Worm (Caenorhabditis elegans): Measurements from ENCODE around the gene pcs-1.
"Not testable (repeated sequence)": the region's sequence is repeated elsewhere in the genome, so short reads cannot be mapped to it uniquely, and the experiment has no call there.

The pcs-1 gene

DNA sequence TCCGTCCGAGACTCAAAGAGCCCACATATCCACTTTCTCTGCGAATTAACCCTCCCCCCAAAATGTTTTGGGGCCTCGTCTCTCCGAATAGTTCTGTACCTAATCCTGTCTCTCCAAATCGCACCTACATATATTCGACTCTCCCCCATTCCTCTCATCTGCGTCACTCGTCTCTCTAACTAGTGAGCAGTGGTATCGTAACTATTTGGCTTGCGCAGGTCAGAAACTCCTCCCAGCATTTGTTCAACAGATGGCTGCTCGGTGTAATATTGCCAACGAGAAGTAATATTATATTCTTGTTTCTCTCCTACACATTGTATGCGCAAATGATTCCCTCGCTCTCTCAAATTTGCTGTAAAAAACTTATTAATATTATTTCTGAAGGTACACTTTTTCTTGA is 21.9 kb downstream of the pcs-1 start, which contains the start of gene F54D5.24:
TSS of gene F54D5.24 (plus strand) at position 316 of the 400 bp plus-strand sequence.
- no peak for TF ChIP-seq aly-1 (tag; optimal IDR thresholded peaks at IDR 0.05)
- TF ChIP-seq B0310.2 (tag; optimal IDR thresholded peaks at IDR 0.05): no peak
- TF ChIP-seq hmg-4 (GFP tag; optimal IDR thresholded peaks at IDR 0.05): no peak
- no peak for TF ChIP-seq hmbx-1 (tag; optimal IDR thresholded peaks at IDR 0.05)
- TF ChIP-seq tbx-11 (GFP tag; IDR thresholded peaks at IDR 0.05): no peak
- no peak for TF ChIP-seq ceh-36 (tag; optimal IDR thresholded peaks at IDR 0.05)
- no peak for TF ChIP-seq hnd-1 (tag; optimal IDR thresholded peaks at IDR 0.05)
- TF ChIP-seq ceh-13 (GFP tag; optimal IDR thresholded peaks at IDR 0.05): no peak
- TF ChIP-seq tra-4 (tag; optimal IDR thresholded peaks at IDR 0.05): no peak
- TF ChIP-seq sea-1 (GFP tag; conservative IDR thresholded peaks at IDR 0.05): no peak
- no peak for TF ChIP-seq F13C5.2 (tag; optimal IDR thresholded peaks at IDR 0.05)
- TF ChIP-seq tbx-37 (GFP tag; conservative IDR thresholded peaks at IDR 0.05): no peak
- TF ChIP-seq pes-1 (GFP tag; IDR thresholded peaks at IDR 0.05): no peak
- TF ChIP-seq ets-7 (tag; optimal IDR thresholded peaks at IDR 0.05): no peak
- no peak for TF ChIP-seq flt-1 (GFP tag; IDR thresholded peaks at IDR 0.05)

DNA sequence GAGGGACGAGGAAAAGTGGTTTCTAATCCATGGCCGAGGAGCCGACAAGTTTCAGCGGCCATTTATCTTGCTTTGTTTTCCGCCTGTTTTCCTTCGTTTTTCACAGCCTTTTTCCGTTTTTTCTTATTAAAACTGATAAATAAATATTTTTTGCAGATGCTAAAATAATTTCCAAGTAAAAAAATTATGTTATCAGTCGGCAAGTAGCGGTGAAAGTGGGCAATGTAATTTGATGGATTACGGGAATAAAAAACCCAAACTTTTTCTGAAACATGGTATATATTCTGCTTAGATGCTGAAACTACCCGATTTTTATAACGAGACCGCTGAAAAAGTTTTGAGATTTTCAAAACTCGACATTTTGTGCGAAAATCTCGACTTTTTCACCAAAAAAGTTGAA is 25.6 kb downstream of the pcs-1 start, which contains the start of gene dhgd-1:
TSS of gene dhgd-1 (minus strand) at position 101 of the 400 bp plus-strand sequence.
- TF ChIP-seq F13C5.2 (tag; optimal IDR thresholded peaks at IDR 0.05); hmbx-1 (tag; optimal IDR thresholded peaks at IDR 0.05); scrt-1 (GFP tag; IDR thresholded peaks at IDR 0.05): not testable (repeated sequence)

DNA sequence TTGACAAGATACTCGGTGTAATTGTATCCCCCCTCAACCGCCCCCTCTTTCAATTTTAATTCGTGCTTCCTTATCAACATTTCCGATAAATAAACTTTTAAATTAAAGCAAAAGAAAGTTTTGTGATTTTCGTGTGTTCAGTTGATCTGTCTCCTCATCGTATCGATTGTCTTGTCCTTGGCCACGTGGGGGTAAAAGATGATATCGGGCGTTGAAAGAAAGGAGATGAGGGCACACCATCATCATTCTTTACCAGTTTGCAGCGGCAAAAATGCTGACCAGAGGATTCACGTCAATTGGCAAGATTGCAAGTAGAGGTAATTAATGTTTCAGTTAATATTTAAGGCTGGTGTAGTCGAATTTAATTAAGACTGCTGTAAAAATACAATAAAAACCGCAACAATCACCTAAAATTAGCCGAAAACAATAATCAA is 30.3 kb downstream of the pcs-1 start, which contains the start of gene F54D5.7:
TSS of gene F54D5.7 (plus strand) at position 264 of the 434 bp plus-strand sequence.
- TF ChIP-seq hmbx-1 (tag; optimal IDR thresholded peaks at IDR 0.05): peak; percentile 22
- no peak for TF ChIP-seq F13C5.2 (tag; optimal IDR thresholded peaks at IDR 0.05)
- no peak for TF ChIP-seq hmg-4 (GFP tag; optimal IDR thresholded peaks at IDR 0.05)
- 0 out of 2 replicates have a peak, but pooled peaks have one; percentile 66 for TF ChIP-seq sea-1 (GFP tag; conservative IDR thresholded peaks at IDR 0.05)
- TF ChIP-seq tbx-11 (GFP tag; IDR thresholded peaks at IDR 0.05): no peak
- TF ChIP-seq hnd-1 (tag; optimal IDR thresholded peaks at IDR 0.05): no peak
- TF ChIP-seq ceh-36 (tag; optimal IDR thresholded peaks at IDR 0.05): no peak
- TF ChIP-seq scrt-1 (GFP tag; IDR thresholded peaks at IDR 0.05): no peak
- no peak for TF ChIP-seq ceh-13 (GFP tag; optimal IDR thresholded peaks at IDR 0.05)
- peak; percentile 77 for TF ChIP-seq ama-1 (optimal IDR thresholded peaks at IDR 0.05)

DNA sequence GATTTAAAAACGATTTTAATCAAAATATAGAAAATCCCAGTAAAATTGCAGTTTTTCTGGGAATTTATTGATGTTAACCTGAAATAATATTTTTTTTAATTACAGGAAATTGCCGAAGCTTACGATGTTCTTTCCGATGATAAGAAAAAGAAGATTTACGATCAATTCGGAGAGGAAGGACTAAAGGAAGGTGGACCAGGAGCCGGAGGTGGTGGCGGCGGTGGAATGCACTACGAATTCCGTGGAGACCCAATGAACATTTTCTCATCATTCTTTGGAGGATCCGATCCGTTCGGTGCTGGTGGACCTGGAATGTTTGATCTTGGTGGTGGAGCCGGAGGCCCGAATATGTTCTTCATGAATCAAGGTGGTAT is 31.6 kb downstream of the pcs-1 start:
- TF ChIP-seq sea-1 (GFP tag; conservative IDR thresholded peaks at IDR 0.05) (no peak), hnd-1 (tag; optimal IDR thresholded peaks at IDR 0.05) (no peak), hmg-4 (GFP tag; optimal IDR thresholded peaks at IDR 0.05) (no peak), tra-4 (tag; optimal IDR thresholded peaks at IDR 0.05) (no peak), flt-1 (GFP tag; IDR thresholded peaks at IDR 0.05) (no peak), aly-1 (tag; optimal IDR thresholded peaks at IDR 0.05) (no peak), tbx-11 (GFP tag; IDR thresholded peaks at IDR 0.05) (no peak), F13C5.2 (tag; optimal IDR thresholded peaks at IDR 0.05) (no peak), ceh-36 (tag; optimal IDR thresholded peaks at IDR 0.05) (no peak), ama-1 (optimal IDR thresholded peaks at IDR 0.05) (no peak), scrt-1 (GFP tag; IDR thresholded peaks at IDR 0.05) (no peak), B0310.2 (tag; optimal IDR thresholded peaks at IDR 0.05) (no peak), ets-7 (tag; optimal IDR thresholded peaks at IDR 0.05) (no peak)

DNA sequence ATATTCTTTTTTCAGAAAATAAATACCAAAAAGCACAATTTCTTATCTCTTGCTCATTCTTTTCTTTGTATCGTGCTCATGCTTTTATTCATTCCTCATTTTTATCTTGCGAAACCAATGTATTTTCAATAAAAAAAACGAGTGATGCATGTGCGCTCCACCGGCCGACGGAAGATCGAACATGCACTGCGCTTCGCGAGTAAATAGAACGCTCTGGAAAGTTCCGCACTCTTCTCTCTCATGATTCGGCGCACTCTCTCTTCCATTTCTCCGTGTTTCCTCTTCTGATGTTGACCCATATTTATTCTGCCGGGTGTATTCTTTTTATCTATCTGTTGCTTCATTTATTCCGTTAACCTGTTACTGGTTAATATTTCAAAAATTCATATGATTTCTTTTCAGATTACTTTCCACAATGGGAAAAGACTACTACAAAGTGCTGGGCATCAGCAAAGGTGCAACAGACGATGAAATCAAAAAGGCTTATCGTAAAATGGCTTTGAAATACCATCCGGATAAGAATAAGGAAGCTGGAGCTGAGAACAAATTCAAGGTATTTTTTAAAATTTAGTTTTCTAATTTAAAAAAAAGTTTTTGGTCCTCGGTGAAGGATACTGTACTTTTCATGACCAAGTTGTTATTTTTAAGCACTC is 32.1 kb downstream of the pcs-1 start, which contains the start of gene dnj-13:
TSS of gene dnj-13 (plus strand) at position 403 of the 653 bp plus-strand sequence.
- peak; percentile 70; the same call in 1 of the 2 replicates for TF ChIP-seq pes-1 (GFP tag; IDR thresholded peaks at IDR 0.05)
- TF ChIP-seq hmg-4 (GFP tag; optimal IDR thresholded peaks at IDR 0.05): peak; percentile 68
- peak; percentile 56 for TF ChIP-seq ama-1 (optimal IDR thresholded peaks at IDR 0.05)
- no peak for TF ChIP-seq aly-1 (tag; optimal IDR thresholded peaks at IDR 0.05)
- TF ChIP-seq tbx-37 (GFP tag; conservative IDR thresholded peaks at IDR 0.05): peak; percentile 39; the same call in 1 of the 2 replicates
- peak; percentile 47; the same call in 1 of the 2 replicates for TF ChIP-seq flt-1 (GFP tag; IDR thresholded peaks at IDR 0.05)
- TF ChIP-seq ceh-13 (GFP tag; optimal IDR thresholded peaks at IDR 0.05): no peak
- TF ChIP-seq B0310.2 (tag; optimal IDR thresholded peaks at IDR 0.05): peak; percentile 7
- TF ChIP-seq scrt-1 (GFP tag; IDR thresholded peaks at IDR 0.05): no peak
- TF ChIP-seq F13C5.2 (tag; optimal IDR thresholded peaks at IDR 0.05): peak; percentile 81
- no peak for TF ChIP-seq hnd-1 (tag; optimal IDR thresholded peaks at IDR 0.05)
- TF ChIP-seq hmbx-1 (tag; optimal IDR thresholded peaks at IDR 0.05): peak; percentile 3
- peak; percentile 23 for TF ChIP-seq tra-4 (tag; optimal IDR thresholded peaks at IDR 0.05)

DNA sequence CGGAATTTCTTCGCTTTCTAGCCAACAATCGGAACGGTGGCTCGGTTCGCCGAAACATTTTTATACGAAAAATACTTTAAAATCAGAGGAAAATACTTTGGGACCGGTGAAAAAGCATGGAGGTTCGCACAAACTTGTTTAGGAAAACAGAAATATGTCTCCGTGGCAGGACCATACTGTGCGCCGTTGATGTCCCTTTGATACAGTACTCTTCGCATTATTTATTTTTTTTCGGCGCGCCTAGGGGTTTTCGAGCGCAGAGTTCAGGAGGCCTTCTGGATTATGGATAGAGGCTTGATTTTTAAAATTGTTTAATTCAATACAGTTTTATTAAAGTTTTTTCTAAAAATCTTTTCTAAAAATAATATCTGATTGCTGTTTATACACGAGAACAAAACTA is 32.8 kb downstream of the pcs-1 start, which contains the start of gene F54D5.9:
TSS of gene F54D5.9 (minus strand) at position 115 of the 400 bp plus-strand sequence.
- TF ChIP-seq sea-1 (GFP tag; conservative IDR thresholded peaks at IDR 0.05) (no peak), tra-4 (tag; optimal IDR thresholded peaks at IDR 0.05) (no peak), ceh-36 (tag; optimal IDR thresholded peaks at IDR 0.05) (no peak), tbx-37 (GFP tag; conservative IDR thresholded peaks at IDR 0.05) (no peak), B0310.2 (tag; optimal IDR thresholded peaks at IDR 0.05) (no peak), pes-1 (GFP tag; IDR thresholded peaks at IDR 0.05) (no peak), tbx-11 (GFP tag; IDR thresholded peaks at IDR 0.05) (no peak), ceh-13 (GFP tag; optimal IDR thresholded peaks at IDR 0.05) (no peak), hmbx-1 (tag; optimal IDR thresholded peaks at IDR 0.05) (no peak), hmg-4 (GFP tag; optimal IDR thresholded peaks at IDR 0.05) (no peak), ets-7 (tag; optimal IDR thresholded peaks at IDR 0.05) (no peak), flt-1 (GFP tag; IDR thresholded peaks at IDR 0.05) (no peak), F13C5.2 (tag; optimal IDR thresholded peaks at IDR 0.05) (no peak), ama-1 (optimal IDR thresholded peaks at IDR 0.05) (no peak), scrt-1 (GFP tag; IDR thresholded peaks at IDR 0.05) (no peak)

DNA sequence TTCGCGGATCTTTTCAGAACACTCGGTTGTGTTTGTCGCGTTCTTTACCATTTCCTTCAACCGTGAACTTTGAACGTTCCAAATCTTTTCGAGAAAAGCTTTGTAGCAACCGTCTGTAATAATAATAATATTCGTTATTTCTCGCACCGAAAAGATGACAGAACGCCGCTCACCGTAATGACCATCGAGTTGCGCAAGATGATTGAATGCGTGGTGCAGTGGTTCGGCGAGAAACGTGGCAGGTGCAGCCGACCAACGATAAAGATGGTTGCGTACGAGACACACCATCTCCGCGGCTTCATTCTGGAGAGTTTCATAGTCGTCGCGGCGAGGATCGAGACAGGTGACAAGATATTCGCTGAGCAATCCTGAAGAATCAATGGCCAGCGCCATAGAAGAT is 34.6 kb downstream of the pcs-1 start:
- TF ChIP-seq hmg-4 (GFP tag; optimal IDR thresholded peaks at IDR 0.05): peak; percentile 38
- no peak for TF ChIP-seq hnd-1 (tag; optimal IDR thresholded peaks at IDR 0.05)
- TF ChIP-seq ceh-13 (GFP tag; optimal IDR thresholded peaks at IDR 0.05): no peak
- 0 out of 2 replicates have a peak, but pooled peaks have one; percentile 12 for TF ChIP-seq scrt-1 (GFP tag; IDR thresholded peaks at IDR 0.05)
